Worm (Caenorhabditis elegans) whole organism, late embryonic: ENCODE measurements around the gene fbxa-215.

Experiments
- F13H6.1 ChIP-seq: sonication (generic microtip); optimal IDR thresholded peaks from 2 replicates; lab custom pipeline; 2016; ENCODE audit warnings: missing genetic modification characterization, missing compliant biosample characterization
- ama-1 ChIP-seq: fragments of 150-350 bp; optimal IDR thresholded peaks from 2 replicates; lab custom pipeline; 2014
- ceh-19 ChIP-seq: fragments of 200-800 bp; sonication (Bioruptor generic); optimal IDR thresholded peaks from 2 replicates; lab custom pipeline; 2018; ENCODE audit warnings: mild to moderate bottlenecking, missing genetic modification characterization, missing compliant biosample characterization
- ceh-2 ChIP-seq: sonication (generic microtip); optimal IDR thresholded peaks from 2 replicates; lab custom pipeline; 2016; ENCODE audit warnings: missing genotype, missing genetic modification characterization, missing compliant biosample characterization
- ceh-48 ChIP-seq: sonication (generic microtip); optimal IDR thresholded peaks from 2 replicates; lab custom pipeline; 2016; ENCODE audit warnings: missing genetic modification characterization, inconsistent platforms, missing compliant biosample characterization
- ceh-9 ChIP-seq: sonication (generic microtip); optimal IDR thresholded peaks from 2 replicates; lab custom pipeline; 2016; ENCODE audit warnings: mild to moderate bottlenecking, missing genetic modification characterization, inconsistent platforms, missing compliant biosample characterization
- fkh-10 ChIP-seq: fragments of 150-350 bp; optimal IDR thresholded peaks from 2 replicates; lab custom pipeline; 2014; ENCODE audit warnings: missing biosample characterization, missing genetic modification reagents, missing genetic modification characterization
- nfya-1 ChIP-seq: sonication (generic microtip); optimal IDR thresholded peaks from 2 replicates; lab custom pipeline; 2017; ENCODE audit warnings: missing genetic modification characterization, mild to moderate bottlenecking, missing compliant biosample characterization, antibody characterized with exemption, moderate library complexity
- tbx-2 ChIP-seq: sonication (generic microtip); optimal IDR thresholded peaks from 2 replicates; lab custom pipeline; 2016; ENCODE audit warnings: missing genetic modification characterization, missing compliant biosample characterization
- unc-86 ChIP-seq: sonication (generic microtip); optimal IDR thresholded peaks from 2 replicates; lab custom pipeline; 2016; ENCODE audit warnings: missing genetic modification characterization, missing compliant biosample characterization

DNA sequence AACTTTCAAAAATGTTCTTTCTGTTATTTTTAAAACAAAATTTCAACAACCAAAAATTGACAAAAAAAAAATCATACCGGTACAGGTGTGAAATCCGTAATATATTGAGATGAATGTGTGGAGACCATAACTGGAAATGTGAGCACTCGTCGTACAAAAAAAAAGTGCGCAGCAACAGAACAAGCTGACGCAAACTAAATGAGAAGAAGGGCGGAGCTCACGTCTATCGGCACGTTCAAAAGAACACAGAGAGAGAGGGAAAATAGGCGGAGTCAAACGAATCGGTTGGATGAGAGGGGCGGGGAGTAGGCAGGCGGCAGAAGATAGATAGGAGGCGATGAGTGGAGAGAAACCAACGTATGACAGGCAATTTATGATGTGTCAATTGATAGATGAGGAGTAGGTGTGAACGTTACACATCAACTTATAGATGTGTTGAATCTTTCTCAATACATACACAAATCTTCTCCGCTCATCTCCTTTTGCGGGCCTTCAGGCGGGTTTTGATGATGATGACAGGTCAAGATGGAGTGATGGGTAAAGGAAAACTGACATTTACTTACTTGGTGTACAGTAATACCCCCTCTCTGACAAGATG, 37.2 kb upstream of the fbxa-215 start, which contains the start of gene tlp-1:
- TF ChIP-seq fkh-10, result no peak
- no peak for TF ChIP-seq ceh-19
- no peak for TF ChIP-seq unc-86 (tag; lab: Kevin White, UChicago)
- no peak for TF ChIP-seq ama-1 (lab: Kevin White, UChicago)
- TF ChIP-seq tbx-2, result peak; percentile 65
- no peak for TF ChIP-seq ceh-2 (tag; lab: Kevin White, UChicago)
- no peak for TF ChIP-seq F13H6.1 (tag; lab: Kevin White, UChicago)
- no peak for TF ChIP-seq ceh-48 (tag; lab: Kevin White, UChicago)
- no peak for TF ChIP-seq ceh-9
- TF ChIP-seq nfya-1, result peak; percentile 87
